Worm (Caenorhabditis elegans) whole organism, L4/young adult: ENCODE results near the gene C54F6.6.

ENCODE experiments used
- W03F9.2 ChIP-seq: fragments of 150-350 bp; optimal IDR thresholded peaks from 2 replicates; lab custom pipeline; 2014; ENCODE audit warnings: missing biosample characterization, missing genetic modification characterization
- dao-5 ChIP-seq: sonication (generic microtip); optimal IDR thresholded peaks from 2 replicates; lab custom pipeline; 2016; ENCODE audit warnings: missing genotype, missing genetic modification characterization, moderate library complexity, missing compliant biosample characterization
- him-1 ChIP-seq: sonication (generic microtip); optimal IDR thresholded peaks from 2 replicates; lab custom pipeline; 2016; ENCODE audit warnings: missing genotype, missing genetic modification reagents, missing genetic modification characterization, missing compliant biosample characterization

ce11 chrV:7490340-7490739 is 33.2 kb upstream of the C54F6.6 start, which contains the start of gene srbc-9:
- no peak for TF ChIP-seq him-1
- TF ChIP-seq dao-5 (tag; lab: Kevin White, UChicago): no peak
- no peak for TF ChIP-seq W03F9.2 (tag; lab: Kevin White, UChicago)
